Worm (Caenorhabditis elegans) whole organism, young adult: Measurements from ENCODE around the gene F55A4.13.

ENCODE experiments used
- F57A8.1 ChIP-seq: fragments of 200-800 bp; sonication (Bioruptor generic); optimal IDR thresholded peaks from 2 replicates; lab custom pipeline; 2018; ENCODE audit warnings: mild to moderate bottlenecking, missing genetic modification characterization, moderate library complexity, missing compliant biosample characterization
- Y56A3A.18 ChIP-seq: fragments of 200-800 bp; sonication (Bioruptor generic); IDR thresholded peaks from 2 replicates; pipeline ENCODE4 v1.3.6; 2022; ENCODE audit warnings: missing genetic modification reagents, missing genetic modification characterization, missing compliant biosample characterization
- Y67H2A.10 ChIP-seq: fragments of 200-800 bp; sonication (Bioruptor generic); conservative IDR thresholded peaks from 2 replicates; pipeline ENCODE4 v1.3.6; 2022; ENCODE audit warnings: missing genetic modification reagents, missing genetic modification characterization, missing compliant biosample characterization
- ama-1 ChIP-seq, 3 experiments: fragments of 150-350 bp in 1 of 3; sonication (generic microtip) in 2 of 3; optimal IDR thresholded peaks; 2 replicates each; lab custom pipeline; 2014 to 2018; ENCODE audit warnings: missing biosample characterization in 2 of 3, missing genetic modification characterization in 2 of 3, missing genetic modification reagents in 2 of 3
- ets-4 ChIP-seq: fragments of 200-800 bp; sonication (Bioruptor generic); optimal IDR thresholded peaks from 2 replicates; lab custom pipeline; 2018; ENCODE audit warnings: mild to moderate bottlenecking, missing genetic modification characterization, missing compliant biosample characterization
- gei-17 ChIP-seq: fragments of 200-800 bp; sonication (Bioruptor generic); optimal IDR thresholded peaks from 2 replicates; lab custom pipeline; 2018; ENCODE audit warnings: mild to moderate bottlenecking, missing genetic modification characterization, missing compliant biosample characterization
- mel-28 ChIP-seq: sonication (generic microtip); optimal IDR thresholded peaks from 2 replicates; lab custom pipeline; 2016; ENCODE audit warnings: borderline replicate concordance, mild to moderate bottlenecking, missing genetic modification characterization, missing compliant biosample characterization
- pbrm-1 ChIP-seq: fragments of 200-800 bp; sonication (Bioruptor generic); IDR thresholded peaks from 2 replicates; pipeline ENCODE4 v1.3.6; 2022; ENCODE audit warnings: missing genetic modification reagents, missing genetic modification characterization, missing compliant biosample characterization
- pha-4 ChIP-seq: fragments of 150-350 bp; sonication (generic microtip); optimal IDR thresholded peaks from 2 replicates; lab custom pipeline; 2014; ENCODE audit warnings: missing biosample characterization, missing genetic modification reagents, missing genetic modification characterization
- rec-8 ChIP-seq, 2 experiments: sonication (generic microtip); optimal IDR thresholded peaks; 2 replicates each; lab custom pipeline; 2016; ENCODE audit warnings: mild to moderate bottlenecking in 2 of 2, missing genetic modification characterization in 2 of 2, missing genetic modification reagents in 2 of 2, missing genotype in 2 of 2, missing biosample characterization in 1 of 2, missing compliant biosample characterization in 1 of 2, moderate library complexity in 1 of 2
- snpc-3.4 ChIP-seq: sonication (generic microtip); optimal IDR thresholded peaks from 2 replicates; lab custom pipeline; 2017; ENCODE audit warnings: missing genetic modification characterization, mild to moderate bottlenecking, missing compliant biosample characterization, antibody characterized with exemption, moderate library complexity, missing genotype, missing genetic modification reagents
- unc-130 ChIP-seq: sonication (generic microtip); optimal IDR thresholded peaks from 2 replicates; lab custom pipeline; 2016; ENCODE audit warnings: missing genetic modification reagents, missing genetic modification characterization, missing compliant biosample characterization
- unc-62 ChIP-seq: fragments of 150-350 bp; optimal IDR thresholded peaks from 2 replicates; lab custom pipeline; 2014; ENCODE audit warnings: missing biosample characterization, missing genetic modification reagents, missing genetic modification characterization
- zim-3 ChIP-seq: sonication (generic microtip); optimal IDR thresholded peaks from 2 replicates; lab custom pipeline; 2017; ENCODE audit warnings: mild to moderate bottlenecking, missing genetic modification characterization, moderate library complexity, missing compliant biosample characterization

- TF ChIP-seq unc-62 (GFP tag; lab: Kevin White, UChicago) (no peak), gei-17 (GFP tag; lab: Kevin White, UChicago) (no peak), pbrm-1 (GFP tag; lab: Robert Waterston, UW) (no peak), pha-4 (tag; lab: Kevin White, UChicago) (no peak), Y56A3A.18 (GFP tag; lab: Robert Waterston, UW) (no peak), mel-28 (tag; lab: Kevin White, UChicago) (no peak), rec-8 (tag; optimal IDR thresholded peaks at IDR 0.05; lab: Kevin White, UChicago) (no peak), unc-130 (no peak), ama-1 (optimal IDR thresholded peaks at IDR 0.05; lab: Kevin White, UChicago) (no peak), ama-1 (GFP tag; optimal IDR thresholded peaks at IDR 0.05; lab: Kevin White, UChicago) (no peak), Y67H2A.10 (GFP tag; lab: Robert Waterston, UW) (no peak), ets-4 (GFP tag; lab: Kevin White, UChicago) (no peak), zim-3 (no peak), snpc-3.4 (no peak), F57A8.1 (GFP tag; lab: Kevin White, UChicago) (no peak)
These were observed 47.3 kb downstream of the F55A4.13 start, which contains the start of gene C44C1.6 for ce11 chrX:970072-970471.
